Worm (Caenorhabditis elegans): Measurements from ENCODE around the gene asns-2.
"Not testable (repeated sequence)": the region's sequence is repeated elsewhere in the genome, so short reads cannot be mapped to it uniquely, and the experiment has no call there.

Gene asns-2

DNA sequence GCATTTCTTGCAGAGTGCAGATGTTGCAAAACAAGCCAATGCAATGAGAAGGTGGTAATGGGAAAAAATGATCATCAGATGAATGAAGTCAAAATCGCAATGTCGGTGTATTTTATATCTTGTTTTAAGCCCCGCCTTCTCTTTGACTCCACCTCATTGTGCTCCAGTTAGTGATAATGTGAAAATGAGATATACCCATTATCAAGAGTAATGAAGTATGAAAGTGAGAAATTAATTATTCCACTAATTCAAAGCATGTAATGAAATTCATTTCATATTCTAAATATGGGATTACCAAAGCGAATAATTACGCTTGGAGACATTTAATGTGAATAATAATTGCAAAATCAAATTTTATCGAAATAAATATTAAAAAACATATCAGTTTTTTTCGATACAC is 18.9 kb downstream of the asns-2 start, which contains the start of gene M02D8.6:
M02D8.6 (minus strand) TSS at position 101 of the 400 bp plus-strand sequence.
- TF ChIP-seq nhr-23 (tag; optimal IDR thresholded peaks at IDR 0.05); nhr-43 (tag; optimal IDR thresholded peaks at IDR 0.05; ENCODE audit: poor library complexity, severe bottlenecking); zag-1 (tag; optimal IDR thresholded peaks at IDR 0.05): not testable (repeated sequence)

DNA sequence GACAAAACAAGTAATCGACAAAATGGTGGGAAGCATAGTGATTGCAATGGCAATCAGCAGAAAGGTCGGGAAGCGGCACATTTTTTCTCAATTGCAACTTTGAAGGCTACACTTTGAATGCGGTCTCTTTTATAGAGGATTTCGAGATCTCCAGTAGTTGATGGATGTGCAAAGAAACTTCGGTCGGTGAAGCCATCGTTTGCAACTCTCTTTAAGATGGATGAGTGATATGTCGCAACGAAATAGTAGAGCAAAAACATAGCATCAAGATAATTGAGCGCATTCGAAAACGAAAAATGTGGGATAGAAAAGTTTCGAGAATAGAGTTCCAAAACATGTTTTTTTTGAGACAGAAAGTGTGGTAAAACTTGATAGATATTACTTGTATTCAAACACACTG is 23.4 kb downstream of the asns-2 start, which contains the start of gene EGAP4.1:
EGAP4.1 (minus strand) TSS at position 101 of the 400 bp plus-strand sequence.
- TF ChIP-seq lin-39 (tag; optimal IDR thresholded peaks at IDR 0.05), result peak; percentile 55
- no peak for TF ChIP-seq lin-15B (tag; optimal IDR thresholded peaks at IDR 0.05)
- no peak for TF ChIP-seq tbx-2 (tag; optimal IDR thresholded peaks at IDR 0.05)
- TF ChIP-seq eor-1 (tag; optimal IDR thresholded peaks at IDR 0.05), result no peak

- TF ChIP-seq ama-1 (optimal IDR thresholded peaks at IDR 0.05) (no peak), jun-1 (tag; optimal IDR thresholded peaks at IDR 0.05) (no peak), snpc-4 (tag; optimal IDR thresholded peaks at IDR 0.05) (peak; percentile 26), tbx-2 (tag; optimal IDR thresholded peaks at IDR 0.05) (no peak), elt-2 (tag; optimal IDR thresholded peaks at IDR 0.05) (no peak), ceh-16 (tag; optimal IDR thresholded peaks at IDR 0.05) (no peak), aly-2 (tag; optimal IDR thresholded peaks at IDR 0.05) (no peak), fos-1 (tag; optimal IDR thresholded peaks at IDR 0.05) (no peak), nhr-28 (tag; optimal IDR thresholded peaks at IDR 0.05) (no peak), ztf-4 (tag; optimal IDR thresholded peaks at IDR 0.05) (no peak), nhr-237 (tag; optimal IDR thresholded peaks at IDR 0.05) (no peak), nhr-43 (tag; optimal IDR thresholded peaks at IDR 0.05; ENCODE audit: poor library complexity, severe bottlenecking) (no peak), R02D3.7 (tag; optimal IDR thresholded peaks at IDR 0.05) (no peak), egl-27 (tag; optimal IDR thresholded peaks at IDR 0.05) (no peak), lin-15B (tag; optimal IDR thresholded peaks at IDR 0.05) (no peak), elt-3 (tag; optimal IDR thresholded peaks at IDR 0.05) (no peak), lsy-12 (tag; optimal IDR thresholded peaks at IDR 0.05) (no peak), ceh-28 (tag; optimal IDR thresholded peaks at IDR 0.05) (no peak), mml-1 (tag; optimal IDR thresholded peaks at IDR 0.05) (no peak), elt-1 (tag; optimal IDR thresholded peaks at IDR 0.05) (no peak), nhr-11 (tag; optimal IDR thresholded peaks at IDR 0.05) (peak; percentile 56), zag-1 (tag; optimal IDR thresholded peaks at IDR 0.05) (no peak), nhr-67 (tag; optimal IDR thresholded peaks at IDR 0.05) (no peak), nhr-76 (tag; optimal IDR thresholded peaks at IDR 0.05) (no peak), sea-2 (GFP tag; optimal IDR thresholded peaks at IDR 0.05) (no peak), daf-12 (tag; optimal IDR thresholded peaks at IDR 0.05) (no peak), nhr-23 (tag; optimal IDR thresholded peaks at IDR 0.05) (no peak), nhr-12 (tag; optimal IDR thresholded peaks at IDR 0.05) (no peak), fkh-2 (tag; optimal IDR thresholded peaks at IDR 0.05) (peak; percentile 30), ceh-82 (tag; optimal IDR thresholded peaks at IDR 0.05) (no peak), eor-1 (tag; optimal IDR thresholded peaks at IDR 0.05) (no peak), unc-62 (GFP tag; optimal IDR thresholded peaks at IDR 0.05) (no peak), nfya-1 (tag; optimal IDR thresholded peaks at IDR 0.05; ENCODE audit: insufficient read depth) (peak; percentile 49)
Observed at ce11 chrX:8723840-8724239, 26.9 kb downstream of the asns-2 start.

DNA sequence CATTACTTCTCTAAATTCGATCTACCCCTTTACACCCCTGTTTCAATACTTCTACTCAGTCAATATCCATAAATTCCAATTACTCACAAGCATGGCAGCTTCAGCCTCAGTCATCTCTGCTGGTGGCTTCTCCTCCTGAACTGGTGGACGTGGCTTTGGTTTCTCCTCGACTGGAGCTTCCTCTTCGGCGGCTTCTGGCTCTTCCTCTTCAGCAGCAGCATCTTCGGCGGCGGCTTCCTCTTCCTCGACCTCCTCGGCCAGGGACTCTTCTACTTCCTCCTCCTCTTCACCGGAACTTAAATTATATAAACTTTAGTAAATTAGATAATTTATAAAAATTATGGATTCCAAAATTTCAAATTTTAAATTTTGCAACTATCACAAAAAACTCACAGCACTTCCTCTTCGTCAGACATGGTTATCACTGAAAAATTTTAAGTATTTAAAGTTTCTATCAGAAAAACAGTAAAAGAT is 27.6 kb downstream of the asns-2 start, which contains the start of gene tnt-2:
tnt-2 (minus strand) TSS at position 424 of the 474 bp plus-strand sequence.
- TF ChIP-seq elt-3 (tag; optimal IDR thresholded peaks at IDR 0.05) (no peak), ama-1 (optimal IDR thresholded peaks at IDR 0.05) (no peak), ceh-16 (tag; optimal IDR thresholded peaks at IDR 0.05) (no peak), nhr-76 (tag; optimal IDR thresholded peaks at IDR 0.05) (no peak), nhr-77 (tag; optimal IDR thresholded peaks at IDR 0.05) (no peak), pha-4 (tag; optimal IDR thresholded peaks at IDR 0.05) (no peak), mml-1 (tag; optimal IDR thresholded peaks at IDR 0.05) (no peak), sea-2 (GFP tag; optimal IDR thresholded peaks at IDR 0.05) (no peak), unc-62 (GFP tag; optimal IDR thresholded peaks at IDR 0.05) (no peak)

Data from whole organism, L3 larva.